Worm (Caenorhabditis elegans) whole organism, young adult: ENCODE results near the gene C01C4.2.
A peak's percentile ranks its signal among the peaks of the same experiment; 100 is the strongest.

Source experiments
- B0336.3 ChIP-seq: fragments of 200-800 bp; sonication (Bioruptor generic); IDR thresholded peaks from 2 replicates; pipeline ENCODE4 v1.3.6; 2022; ENCODE audit warnings: missing genetic modification characterization, missing compliant biosample characterization
- D2030.7 ChIP-seq: fragments of 200-800 bp; sonication (Bioruptor generic); IDR thresholded peaks from 2 replicates; pipeline ENCODE4 v1.3.6; 2022; ENCODE audit warnings: missing genetic modification reagents, missing genetic modification characterization, missing compliant biosample characterization
- F52B5.7 ChIP-seq: sonication (generic microtip); optimal IDR thresholded peaks from 2 replicates; lab custom pipeline; 2016; ENCODE audit warnings: mild to moderate bottlenecking, missing genetic modification characterization, missing compliant biosample characterization
- F57A8.1 ChIP-seq: fragments of 200-800 bp; sonication (Bioruptor generic); optimal IDR thresholded peaks from 2 replicates; lab custom pipeline; 2018; ENCODE audit warnings: mild to moderate bottlenecking, missing genetic modification characterization, moderate library complexity, missing compliant biosample characterization
- F57C9.4 ChIP-seq: sonication (generic microtip); optimal IDR thresholded peaks from 2 replicates; lab custom pipeline; 2017; ENCODE audit warnings: mild to moderate bottlenecking, missing genetic modification characterization, missing compliant biosample characterization
- K11D2.4 ChIP-seq: fragments of 200-800 bp; sonication (Bioruptor generic); IDR thresholded peaks from 2 replicates; pipeline ENCODE4 v1.3.6; 2022; ENCODE audit warnings: missing genetic modification reagents, missing genetic modification characterization, missing compliant biosample characterization
- K12H6.12 ChIP-seq: fragments of 200-800 bp; sonication (Bioruptor generic); optimal IDR thresholded peaks from 2 replicates; lab custom pipeline; 2018; ENCODE audit warnings: mild to moderate bottlenecking, missing genetic modification characterization, missing compliant biosample characterization
- ZK185.1 ChIP-seq: sonication (generic microtip); optimal IDR thresholded peaks from 2 replicates; lab custom pipeline; 2016; ENCODE audit warnings: mild to moderate bottlenecking, missing genetic modification characterization, missing compliant biosample characterization; ENCODE audit not compliant: poor library complexity, severe bottlenecking
- ama-1 ChIP-seq, 3 experiments: fragments of 150-350 bp in 1 of 3; sonication (generic microtip) in 2 of 3; optimal IDR thresholded peaks; 2 replicates each; lab custom pipeline; 2014 to 2018; ENCODE audit warnings: missing biosample characterization in 2 of 3, missing genetic modification characterization in 2 of 3, missing genetic modification reagents in 2 of 3
- atf-7 ChIP-seq: sonication (generic microtip); optimal IDR thresholded peaks from 2 replicates; lab custom pipeline; 2017; ENCODE audit warnings: mild to moderate bottlenecking, missing genetic modification characterization, missing compliant biosample characterization
- attf-6 ChIP-seq: fragments of 200-800 bp; sonication (Bioruptor generic); IDR thresholded peaks from 2 replicates; pipeline ENCODE4 v1.3.6; 2022; ENCODE audit warnings: missing genetic modification reagents, missing genetic modification characterization, missing compliant biosample characterization
- bed-1 ChIP-seq: fragments of 200-800 bp; sonication (Bioruptor generic); IDR thresholded peaks from 2 replicates; pipeline ENCODE4 v1.3.6; 2022; ENCODE audit warnings: missing genetic modification reagents, missing genetic modification characterization, missing compliant biosample characterization
- bed-2 ChIP-seq: fragments of 200-800 bp; sonication (Bioruptor generic); IDR thresholded peaks from 2 replicates; pipeline ENCODE4 v1.3.6; 2022; ENCODE audit warnings: missing genetic modification reagents, missing genetic modification characterization, missing compliant biosample characterization
- ccch-3 ChIP-seq: fragments of 200-800 bp; sonication (Bioruptor generic); optimal IDR thresholded peaks from 2 replicates; lab custom pipeline; 2018; ENCODE audit warnings: mild to moderate bottlenecking, missing genetic modification characterization, missing compliant biosample characterization
- cebp-1 ChIP-seq, 2 experiments: fragments of 200-800 bp in 1 of 2; sonication (Bioruptor generic) in 1 of 2; sonication (generic microtip) in 1 of 2; IDR thresholded peaks in 1 of 2; optimal IDR thresholded peaks in 1 of 2; 2 replicates each; pipeline versions ENCODE4 v1.3.6 to Lab custom; 2017 to 2022; ENCODE audit warnings: missing compliant biosample characterization in 2 of 2, missing genetic modification characterization in 2 of 2, mild to moderate bottlenecking in 1 of 2, missing genetic modification reagents in 1 of 2, moderate library complexity in 1 of 2
- cebp-2 ChIP-seq: fragments of 200-800 bp; sonication (Bioruptor generic); IDR thresholded peaks from 2 replicates; pipeline ENCODE4 v1.3.6; 2022; ENCODE audit warnings: missing genetic modification characterization, missing compliant biosample characterization
- ceh-100 ChIP-seq: fragments of 200-800 bp; sonication (Bioruptor generic); IDR thresholded peaks from 2 replicates; pipeline ENCODE4 v1.3.6; 2022; ENCODE audit warnings: missing genetic modification reagents, missing genetic modification characterization, missing compliant biosample characterization
- ceh-27 ChIP-seq: fragments of 200-800 bp; sonication (Bioruptor generic); optimal IDR thresholded peaks from 2 replicates; lab custom pipeline; 2018; ENCODE audit warnings: mild to moderate bottlenecking, missing genetic modification characterization, moderate library complexity, missing compliant biosample characterization
- ceh-58 ChIP-seq: fragments of 200-800 bp; sonication (Bioruptor generic); IDR thresholded peaks from 2 replicates; pipeline ENCODE4 v1.3.6; 2022; ENCODE audit warnings: missing genetic modification characterization, missing compliant biosample characterization
- ceh-91 ChIP-seq: fragments of 200-800 bp; sonication (Bioruptor generic); IDR thresholded peaks from 2 replicates; pipeline ENCODE4 v1.3.6; 2022; ENCODE audit warnings: missing genetic modification reagents, missing genetic modification characterization, missing compliant biosample characterization
- chd-7 ChIP-seq: sonication (generic microtip); optimal IDR thresholded peaks from 2 replicates; lab custom pipeline; 2016; ENCODE audit warnings: mild to moderate bottlenecking, missing genetic modification characterization, moderate library complexity, missing compliant biosample characterization
- die-1 ChIP-seq: sonication (generic microtip); optimal IDR thresholded peaks from 2 replicates; lab custom pipeline; 2016; ENCODE audit warnings: missing genotype, mild to moderate bottlenecking, missing genetic modification characterization, missing compliant biosample characterization
- dox-1 ChIP-seq: fragments of 200-800 bp; sonication (Bioruptor generic); IDR thresholded peaks from 2 replicates; pipeline ENCODE4 v1.3.6; 2022; ENCODE audit warnings: missing genetic modification reagents, missing genetic modification characterization, missing compliant biosample characterization
- efl-1 ChIP-seq: fragments of 150-350 bp; optimal IDR thresholded peaks from 2 replicates; lab custom pipeline; 2014; ENCODE audit warnings: missing biosample characterization, missing genetic modification reagents, missing genetic modification characterization
- ets-4 ChIP-seq: fragments of 200-800 bp; sonication (Bioruptor generic); optimal IDR thresholded peaks from 2 replicates; lab custom pipeline; 2018; ENCODE audit warnings: mild to moderate bottlenecking, missing genetic modification characterization, missing compliant biosample characterization
- him-1 ChIP-seq: sonication (generic microtip); optimal IDR thresholded peaks from 2 replicates; lab custom pipeline; 2016; ENCODE audit warnings: missing genotype, missing genetic modification reagents, missing genetic modification characterization, missing compliant biosample characterization
- hlh-12 ChIP-seq: sonication (generic microtip); optimal IDR thresholded peaks from 2 replicates; lab custom pipeline; 2016; ENCODE audit warnings: missing genetic modification characterization, missing compliant biosample characterization
- let-607 ChIP-seq, 2 experiments: fragments of 200-800 bp in 1 of 2; sonication (Bioruptor generic) in 1 of 2; sonication (generic microtip) in 1 of 2; optimal IDR thresholded peaks; 2 replicates each; lab custom pipeline; 2016 to 2018; ENCODE audit warnings: mild to moderate bottlenecking in 2 of 2, missing compliant biosample characterization in 2 of 2, missing genetic modification characterization in 2 of 2, moderate library complexity in 2 of 2, missing genotype in 1 of 2
- lin-35 ChIP-seq, 3 experiments: fragments of 150-350 bp in 2 of 3; sonication (generic microtip) in 1 of 3; optimal IDR thresholded peaks; 2 replicates each; lab custom pipeline; 2014 to 2018; ENCODE audit warnings: missing biosample characterization in 3 of 3, missing genetic modification characterization in 3 of 3, missing genetic modification reagents in 3 of 3
- lin-40 ChIP-seq: sonication (generic microtip); optimal IDR thresholded peaks from 2 replicates; lab custom pipeline; 2016; ENCODE audit warnings: missing genetic modification characterization, mild to moderate bottlenecking, missing compliant biosample characterization, missing genotype, missing genetic modification reagents
- lin-54 ChIP-seq: fragments of 200-800 bp; sonication (Bioruptor generic); optimal IDR thresholded peaks from 2 replicates; lab custom pipeline; 2018; ENCODE audit warnings: mild to moderate bottlenecking, missing genetic modification characterization, missing compliant biosample characterization
- madf-10 ChIP-seq: sonication (generic microtip); optimal IDR thresholded peaks from 2 replicates; lab custom pipeline; 2016; ENCODE audit warnings: mild to moderate bottlenecking, missing genetic modification characterization, missing compliant biosample characterization
- mcd-1 ChIP-seq: fragments of 200-800 bp; sonication (Bioruptor generic); IDR thresholded peaks from 2 replicates; pipeline ENCODE4 v1.3.6; 2022; ENCODE audit warnings: missing genetic modification reagents, missing genetic modification characterization, missing compliant biosample characterization
- mel-28 ChIP-seq: sonication (generic microtip); optimal IDR thresholded peaks from 2 replicates; lab custom pipeline; 2016; ENCODE audit warnings: borderline replicate concordance, mild to moderate bottlenecking, missing genetic modification characterization, missing compliant biosample characterization
- nfya-1 ChIP-seq: sonication (generic microtip); optimal IDR thresholded peaks from 2 replicates; lab custom pipeline; 2017; ENCODE audit warnings: antibody characterized with exemption, missing compliant biosample characterization, missing genetic modification characterization, borderline replicate concordance; ENCODE audit not compliant: insufficient read depth
- nfyb-1 ChIP-seq: fragments of 200-800 bp; sonication (Bioruptor generic); IDR thresholded peaks from 2 replicates; pipeline ENCODE4 v1.3.6; 2022; ENCODE audit warnings: missing genetic modification reagents, missing genetic modification characterization, missing compliant biosample characterization
- repo-1 ChIP-seq: sonication (generic microtip); optimal IDR thresholded peaks from 2 replicates; lab custom pipeline; 2017; ENCODE audit warnings: mild to moderate bottlenecking, missing genetic modification characterization, missing compliant biosample characterization
- sdz-38 ChIP-seq: sonication (generic microtip); optimal IDR thresholded peaks from 2 replicates; lab custom pipeline; 2016; ENCODE audit warnings: missing genotype, missing genetic modification characterization, missing compliant biosample characterization
- sea-2 ChIP-seq: fragments of 200-800 bp; sonication (Bioruptor generic); IDR thresholded peaks from 2 replicates; pipeline ENCODE4 v1.3.6; 2022; ENCODE audit warnings: missing genetic modification characterization, missing compliant biosample characterization
- snpc-4 ChIP-seq, 5 experiments: fragments of 150-350 bp in 1 of 5; sonication (generic microtip) in 4 of 5; optimal IDR thresholded peaks; 2 replicates each; lab custom pipeline; 2014 to 2018; ENCODE audit warnings: missing genetic modification characterization in 5 of 5, missing biosample characterization in 3 of 5, antibody characterized with exemption in 2 of 5, mild to moderate bottlenecking in 2 of 5, missing compliant biosample characterization in 2 of 5, missing genotype in 2 of 5, moderate library complexity in 2 of 5, missing genetic modification reagents in 1 of 5
- sptf-2 ChIP-seq: fragments of 200-800 bp; sonication (Bioruptor generic); optimal IDR thresholded peaks from 2 replicates; lab custom pipeline; 2018; ENCODE audit warnings: mild to moderate bottlenecking, missing genetic modification characterization, missing compliant biosample characterization
- tlf-1 ChIP-seq: fragments of 200-800 bp; sonication (Bioruptor generic); optimal IDR thresholded peaks from 2 replicates; lab custom pipeline; 2018; ENCODE audit warnings: mild to moderate bottlenecking, missing genetic modification characterization, missing compliant biosample characterization
- xnd-1 ChIP-seq: sonication (generic microtip); optimal IDR thresholded peaks from 2 replicates; lab custom pipeline; 2016; ENCODE audit warnings: missing genotype, missing genetic modification reagents, missing genetic modification characterization, missing compliant biosample characterization
- zim-3 ChIP-seq: sonication (generic microtip); optimal IDR thresholded peaks from 2 replicates; lab custom pipeline; 2017; ENCODE audit warnings: mild to moderate bottlenecking, missing genetic modification characterization, moderate library complexity, missing compliant biosample characterization
- ztf-26 ChIP-seq: sonication (generic microtip); optimal IDR thresholded peaks from 2 replicates; lab custom pipeline; 2017; ENCODE audit warnings: missing genetic modification characterization, missing compliant biosample characterization
- ztf-28 ChIP-seq: fragments of 200-800 bp; sonication (Bioruptor generic); IDR thresholded peaks from 2 replicates; pipeline ENCODE4 v1.3.6; 2022; ENCODE audit warnings: missing genetic modification reagents, missing genetic modification characterization, missing compliant biosample characterization
- ztf-3 ChIP-seq: fragments of 200-800 bp; sonication (Bioruptor generic); optimal IDR thresholded peaks from 2 replicates; lab custom pipeline; 2018; ENCODE audit warnings: mild to moderate bottlenecking, missing genetic modification characterization, missing compliant biosample characterization

The C01C4.2 gene

ce11 chrX:3678507-3679175 is 36.3 kb upstream of the C01C4.2 start, which contains the start of gene tag-52 (continued):
- no peak for TF ChIP-seq nfya-1 (tag; lab: Kevin White, UChicago)
- no peak for TF ChIP-seq B0336.3
- no peak for TF ChIP-seq ceh-91
- TF ChIP-seq bed-1 = no peak
- no peak for TF ChIP-seq lin-40
- TF ChIP-seq hlh-12 = no peak
- no peak for TF ChIP-seq ccch-3 (GFP tag; lab: Kevin White, UChicago)
- TF ChIP-seq madf-10 (tag; lab: Kevin White, UChicago) = no peak
- peak; percentile 21 for TF ChIP-seq ztf-26 (tag; lab: Kevin White, UChicago)
- TF ChIP-seq let-607 (tag; optimal IDR thresholded peaks at IDR 0.05; lab: Kevin White, UChicago) = no peak
- no peak for TF ChIP-seq cebp-2 (GFP tag; lab: Robert Waterston, UW)
- no peak for TF ChIP-seq K11D2.4 (GFP tag; lab: Robert Waterston, UW)
- peak; percentile 24 for TF ChIP-seq lin-54
- no peak for TF ChIP-seq sdz-38 (tag; lab: Kevin White, UChicago)
- no peak for TF ChIP-seq die-1 (tag; lab: Kevin White, UChicago)
- no peak for TF ChIP-seq repo-1 (tag; lab: Kevin White, UChicago)
- TF ChIP-seq snpc-4 (GFP tag; optimal IDR thresholded peaks at IDR 0.05; lab: Kevin White, UChicago) = no peak
- TF ChIP-seq snpc-4 (tag; optimal IDR thresholded peaks at IDR 0.05; lab: Kevin White, UChicago) = no peak
- TF ChIP-seq mcd-1 (GFP tag; lab: Robert Waterston, UW) = peak; percentile 72
- TF ChIP-seq F52B5.7 (tag; lab: Kevin White, UChicago) = no peak
- no peak for TF ChIP-seq ztf-28 (GFP tag; lab: Robert Waterston, UW)
- peak; percentile 20 for TF ChIP-seq efl-1 (GFP tag; lab: Kevin White, UChicago)
- no peak for TF ChIP-seq him-1 (tag; lab: Kevin White, UChicago)
- no peak for TF ChIP-seq D2030.7
- no peak for TF ChIP-seq attf-6
- no peak for TF ChIP-seq sea-2 (GFP tag; lab: Robert Waterston, UW)
- TF ChIP-seq ama-1 (optimal IDR thresholded peaks at IDR 0.05; lab: Kevin White, UChicago) = no peak
- no peak for TF ChIP-seq ama-1 (GFP tag; optimal IDR thresholded peaks at IDR 0.05; lab: Kevin White, UChicago)
- TF ChIP-seq zim-3 (tag; lab: Kevin White, UChicago) = no peak
- TF ChIP-seq F57A8.1 (GFP tag; lab: Kevin White, UChicago) = no peak
- TF ChIP-seq ceh-27 = peak; percentile 68
- peak; percentile 8 for TF ChIP-seq atf-7
- no peak for TF ChIP-seq sptf-2 (GFP tag; lab: Kevin White, UChicago)
- no peak for TF ChIP-seq ztf-3 (GFP tag; lab: Kevin White, UChicago)
- TF ChIP-seq bed-2 (GFP tag; lab: Robert Waterston, UW) = no peak
- TF ChIP-seq dox-1 (GFP tag; lab: Robert Waterston, UW) = peak; percentile 48; the same call in 1 of the 2 replicates
- TF ChIP-seq nfyb-1 (GFP tag; lab: Robert Waterston, UW) = no peak
- TF ChIP-seq F57C9.4 (tag; lab: Kevin White, UChicago) = no peak
- TF ChIP-seq ets-4 (GFP tag; lab: Kevin White, UChicago) = no peak
- no peak for TF ChIP-seq cebp-1 (GFP tag; IDR thresholded peaks at IDR 0.05; lab: Robert Waterston, UW)
- TF ChIP-seq cebp-1 (tag; optimal IDR thresholded peaks at IDR 0.05; lab: Kevin White, UChicago) = no peak
- no peak for TF ChIP-seq lin-35 (GFP tag; optimal IDR thresholded peaks at IDR 0.05; lab: Kevin White, UChicago)
- no peak for TF ChIP-seq mel-28 (tag; lab: Kevin White, UChicago)
- no peak for TF ChIP-seq tlf-1
- TF ChIP-seq xnd-1 (tag; lab: Kevin White, UChicago) = no peak
- no peak for TF ChIP-seq ceh-58 (GFP tag; lab: Robert Waterston, UW)
- no peak for TF ChIP-seq ZK185.1 (tag; lab: Kevin White, UChicago)
- no peak for TF ChIP-seq ceh-100 (GFP tag; lab: Robert Waterston, UW)
- TF ChIP-seq K12H6.12 (tag; lab: Kevin White, UChicago) = peak; percentile 57
- TF ChIP-seq chd-7 (tag; lab: Kevin White, UChicago) = peak; percentile 58
